Worm (Caenorhabditis elegans): Measurements from ENCODE around the gene cpt-6.

DNA sequence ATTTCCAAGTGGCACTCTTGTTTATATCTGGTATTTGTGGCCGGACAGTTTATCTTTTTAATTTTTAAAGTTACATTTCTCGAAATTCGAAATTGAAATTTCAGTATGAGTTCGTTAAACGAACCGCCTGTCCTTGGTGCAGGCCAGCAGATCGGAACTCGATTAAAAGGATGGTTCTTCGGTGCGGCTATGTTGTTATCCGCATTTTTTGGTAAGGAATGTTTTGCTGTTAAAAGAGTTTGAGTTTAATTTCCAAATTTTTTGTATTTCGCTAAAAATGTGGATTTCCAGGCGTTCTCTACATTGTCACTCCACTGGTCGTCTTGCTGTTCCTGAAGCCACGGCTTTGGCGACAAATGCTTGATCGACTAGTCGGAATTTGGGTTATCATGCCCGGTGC is 40.6 kb downstream of the cpt-6 start, which contains the start of gene acl-9:
- TF ChIP-seq W03F9.2 (tag; optimal IDR thresholded peaks at IDR 0.05) = no peak
- no peak for TF ChIP-seq him-1 (tag; optimal IDR thresholded peaks at IDR 0.05)

Measured in whole organism, L4/young adult.